Fruit fly (Drosophila melanogaster): ENCODE results near the gene Surf6.

The Surf6 gene

DNA sequence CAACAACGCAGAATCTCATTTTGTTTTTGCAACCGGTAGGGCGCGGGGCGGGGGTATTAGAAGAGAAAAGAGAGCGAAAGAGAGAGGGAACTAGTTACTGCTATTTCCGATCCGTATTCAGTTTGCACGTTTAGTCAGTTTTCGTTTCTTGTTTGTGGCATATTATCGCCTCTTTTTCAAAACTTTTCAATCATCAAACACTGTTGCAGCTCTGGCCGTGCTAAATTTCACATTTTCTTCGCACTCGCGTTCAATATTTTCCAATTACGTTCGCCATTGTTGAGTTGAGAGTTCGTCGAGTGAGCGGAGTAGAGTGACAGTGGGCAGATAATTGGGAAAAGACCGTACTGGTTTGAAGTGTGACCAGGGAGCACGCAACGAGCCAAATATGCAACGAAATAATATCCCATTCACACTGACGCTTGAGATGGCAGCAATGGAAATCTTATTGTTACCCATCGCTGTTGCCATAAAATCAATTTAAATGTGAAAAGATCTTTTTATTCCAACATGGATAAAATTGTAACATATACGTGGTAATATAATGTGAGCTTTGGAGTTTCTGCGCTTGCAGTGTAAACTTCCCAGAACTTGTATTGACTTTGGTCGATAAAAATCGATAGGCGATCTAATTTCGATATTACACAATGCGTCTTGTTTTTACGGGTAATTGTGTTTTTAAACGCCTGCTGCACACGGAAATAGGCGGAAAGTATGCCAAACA, 43.5 kb downstream of the Surf6 start, which contains the start of the genes Ire1 and Mrm2 (continued):
- TF ChIP-seq CkIIα-i1 (GFP tag; IDR thresholded peaks at IDR 0.05), result 0 out of 2 replicates have a peak, but pooled peaks have one; percentile 29
- TF ChIP-seq bbx (GFP tag; IDR thresholded peaks at IDR 0.05; ENCODE audit: partially characterized antibody), result peak; percentile 52
- peak; percentile 77; the same call in 1 of the 2 replicates for TF ChIP-seq ranshi (GFP tag; IDR thresholded peaks at IDR 0.05)
- TF ChIP-seq mld (GFP tag; IDR thresholded peaks at IDR 0.05; ENCODE audit: partially characterized antibody), result no peak
- peak; percentile 67 for TF ChIP-seq CG16863 (GFP tag; optimal IDR thresholded peaks at IDR 0.05)
- TF ChIP-seq Kr (GFP tag; optimal IDR thresholded peaks at IDR 0.05), result peak; percentile 1
- peak; percentile 71 for TF ChIP-seq sug (tag; optimal IDR thresholded peaks at IDR 0.05)
- TF ChIP-seq CG13894 (tag; optimal IDR thresholded peaks at IDR 0.05), result peak; percentile 69
- TF ChIP-seq bab2 (GFP tag; optimal IDR thresholded peaks at IDR 0.05), result peak; percentile 92
- peak; percentile 66 for TF ChIP-seq CG10543 (GFP tag; optimal IDR thresholded peaks at IDR 0.05)
- TF ChIP-seq CG12299 (tag; optimal IDR thresholded peaks at IDR 0.05), result peak; percentile 51
- TF ChIP-seq ERR (GFP tag; optimal IDR thresholded peaks at IDR 0.05), result peak; percentile 73
- 0 out of 2 replicates have a peak, but pooled peaks have one; percentile 65 for TF ChIP-seq sna (GFP tag; IDR thresholded peaks at IDR 0.05; ENCODE audit: partially characterized antibody)
- peak; percentile 29 for TF ChIP-seq Deaf1 (tag; optimal IDR thresholded peaks at IDR 0.05)
- peak; percentile 82 for TF ChIP-seq CG13424 (tag; optimal IDR thresholded peaks at IDR 0.05)
- peak; percentile 93 for TF ChIP-seq CG13624 (GFP tag; optimal IDR thresholded peaks at IDR 0.05)
- TF ChIP-seq zfh1 (GFP tag; IDR thresholded peaks at IDR 0.05), result peak; percentile 78; the same call in 2 of the 3 replicates
- TF ChIP-seq CG9437 (GFP tag; optimal IDR thresholded peaks at IDR 0.05), result peak; percentile 61
- TF ChIP-seq Ada2b (GFP tag; IDR thresholded peaks at IDR 0.05), result peak; percentile 75
- TF ChIP-seq CG4820 (GFP tag; optimal IDR thresholded peaks at IDR 0.05), result peak; percentile 83
- peak; percentile 93 for TF ChIP-seq slbo (GFP tag; IDR thresholded peaks at IDR 0.05)
- TF ChIP-seq wor (GFP tag; IDR thresholded peaks at IDR 0.05), result peak; percentile 61
- peak; percentile 1 for TF ChIP-seq pfk (GFP tag; optimal IDR thresholded peaks at IDR 0.05)
- TF ChIP-seq Hey (tag; optimal IDR thresholded peaks at IDR 0.05), result no peak
- peak; percentile 63; the same call in 1 of the 2 replicates for TF ChIP-seq CG11696 (GFP tag; IDR thresholded peaks at IDR 0.05)
- TF ChIP-seq Taf1 (GFP tag; IDR thresholded peaks at IDR 0.05), result peak; percentile 43; the same call in 1 of the 2 replicates
- peak; percentile 64 for TF ChIP-seq Atf6 (GFP tag; IDR thresholded peaks at IDR 0.05)
- TF ChIP-seq cwo (GFP tag; optimal IDR thresholded peaks at IDR 0.05), result peak; percentile 53
- TF ChIP-seq Doc3 (GFP tag; IDR thresholded peaks at IDR 0.05; ENCODE audit: partially characterized antibody), result peak; percentile 62
- peak; percentile 98 for TF ChIP-seq CG9797 (GFP tag; optimal IDR thresholded peaks at IDR 0.05)
- TF ChIP-seq ATbp (GFP tag; optimal IDR thresholded peaks at IDR 0.05), result peak; percentile 12
- peak in 1 of 2 experiments; percentile 51 for TF ChIP-seq crp (GFP tag; optimal IDR thresholded peaks at IDR 0.05)
- TF ChIP-seq Nf-YB (GFP tag; optimal IDR thresholded peaks at IDR 0.05), result peak; percentile 55
- TF ChIP-seq Rx (GFP tag; IDR thresholded peaks at IDR 0.05), result peak; percentile 84
- peak; percentile 77 for TF ChIP-seq Ssrp (tag; optimal IDR thresholded peaks at IDR 0.05)
- peak; percentile 84 for TF ChIP-seq Myb (GFP tag; optimal IDR thresholded peaks at IDR 0.05)
- no peak for TF ChIP-seq Ravus (GFP tag; IDR thresholded peaks at IDR 0.05)
- TF ChIP-seq CG4707 (GFP tag; optimal IDR thresholded peaks at IDR 0.05), result peak; percentile 84
- peak; percentile 46; the same call in 1 of the 2 replicates for TF ChIP-seq danr (GFP tag; IDR thresholded peaks at IDR 0.05)
- peak; percentile 74 for TF ChIP-seq tgo (GFP tag; IDR thresholded peaks at IDR 0.05)
- peak; percentile 79 for TF ChIP-seq CG9727 (GFP tag; optimal IDR thresholded peaks at IDR 0.05)
- TF ChIP-seq CG3726 (GFP tag; IDR thresholded peaks at IDR 0.05), result 0 out of 3 replicates have a peak, but pooled peaks have one; percentile 58
- TF ChIP-seq CG12659 (GFP tag; optimal IDR thresholded peaks at IDR 0.05), result peak; percentile 93
- peak; percentile 56 for TF ChIP-seq Oaz (GFP tag; IDR thresholded peaks at IDR 0.05)
- TF ChIP-seq pnt (GFP tag; optimal IDR thresholded peaks at IDR 0.05), result peak; percentile 92
- peak; percentile 71 for TF ChIP-seq CG17612 (GFP tag; IDR thresholded peaks at IDR 0.05)
- no peak for TF ChIP-seq Hand (GFP tag; optimal IDR thresholded peaks at IDR 0.05)
- TF ChIP-seq Stat92E (GFP tag; optimal IDR thresholded peaks at IDR 0.05), result peak in 1 of 3 experiments; percentile 58
